Fruit fly (Drosophila melanogaster) whole organism, embryonic: Measurements from ENCODE around the gene Bcat.

Experiments used
- B-H2 ChIP-seq: fragments of 200-800 bp; sonication (Bioruptor generic); optimal IDR thresholded peaks from 2 replicates; lab custom pipeline; 2018; ENCODE audit warnings: missing biosample characterization, mild to moderate bottlenecking, missing genetic modification characterization
- CG11696 ChIP-seq: fragments of 200-800 bp; sonication (Bioruptor generic); IDR thresholded peaks from 2 replicates; pipeline ENCODE4 v1.3.6; 2022; ENCODE audit warnings: missing biosample characterization, missing genetic modification characterization
- CG12219 ChIP-seq: fragments of 200-800 bp; sonication (Bioruptor generic); optimal IDR thresholded peaks from 3 replicates; lab custom pipeline; 2018; ENCODE audit warnings: missing biosample characterization, mild to moderate bottlenecking, missing genetic modification characterization
- CG13123 ChIP-seq: fragments of 200-800 bp; sonication (Bioruptor generic); optimal IDR thresholded peaks from 2 replicates; lab custom pipeline; 2016; ENCODE audit warnings: missing biosample characterization, missing genetic modification characterization
- CG13894 ChIP-seq: fragments of 200-800 bp; sonication (Bioruptor generic); optimal IDR thresholded peaks from 3 replicates; lab custom pipeline; 2018; ENCODE audit warnings: missing biosample characterization, mild to moderate bottlenecking, missing genetic modification characterization, moderate library complexity
- CG1602 ChIP-seq: fragments of 200-800 bp; sonication (Bioruptor generic); optimal IDR thresholded peaks from 3 replicates; lab custom pipeline; 2016; ENCODE audit warnings: missing biosample characterization, missing genetic modification characterization
- CG1603 ChIP-seq: fragments of 200-800 bp; sonication (Bioruptor generic); optimal IDR thresholded peaks from 2 replicates; lab custom pipeline; 2019; ENCODE audit warnings: missing biosample characterization, mild to moderate bottlenecking, missing genetic modification characterization, moderate library complexity
- CG17359 ChIP-seq: fragments of 200-800 bp; sonication (Bioruptor generic); optimal IDR thresholded peaks from 3 replicates; lab custom pipeline; 2018; ENCODE audit warnings: missing biosample characterization, mild to moderate bottlenecking, missing genetic modification characterization, moderate library complexity
- CG17361 ChIP-seq: fragments of 200-800 bp; sonication (Bioruptor generic); IDR thresholded peaks from 3 replicates; pipeline ENCODE4 v1.3.6; 2022; ENCODE audit warnings: missing biosample characterization, missing genetic modification characterization
- CG18011 ChIP-seq: fragments of 200-800 bp; sonication (Bioruptor generic); optimal IDR thresholded peaks from 2 replicates; lab custom pipeline; 2017; ENCODE audit warnings: missing biosample characterization, missing genetic modification characterization, mild to moderate bottlenecking, moderate library complexity, missing genotype
- CG1832 ChIP-seq: fragments of 200-800 bp; sonication (Bioruptor generic); optimal IDR thresholded peaks from 2 replicates; lab custom pipeline; 2017; ENCODE audit warnings: missing biosample characterization, mild to moderate bottlenecking, missing genetic modification characterization, inconsistent platforms
- CG4360 ChIP-seq: fragments of 200-800 bp; sonication (Bioruptor generic); IDR thresholded peaks from 2 replicates; pipeline ENCODE4 v1.3.6; 2022; ENCODE audit warnings: missing biosample characterization, missing genetic modification characterization
- CG4707 ChIP-seq: fragments of 200-800 bp; sonication (Bioruptor generic); optimal IDR thresholded peaks from 2 replicates; lab custom pipeline; 2018; ENCODE audit warnings: missing biosample characterization, mild to moderate bottlenecking, missing genetic modification characterization, moderate library complexity
- CG6175 ChIP-seq: fragments of 200-800 bp; sonication (Bioruptor generic); IDR thresholded peaks from 3 replicates; pipeline ENCODE4 v1.3.6; 2022; ENCODE audit warnings: missing biosample characterization, missing genetic modification characterization
- CG7745 ChIP-seq: fragments of 200-800 bp; sonication (Bioruptor generic); optimal IDR thresholded peaks from 2 replicates; lab custom pipeline; 2018; ENCODE audit warnings: missing biosample characterization, mild to moderate bottlenecking, missing genetic modification characterization, moderate library complexity
- CG8478 ChIP-seq: fragments of >200 bp; optimal IDR thresholded peaks from 2 replicates; lab custom pipeline; 2018
- CG8924 ChIP-seq: fragments of 200-800 bp; optimal IDR thresholded peaks from 3 replicates; lab custom pipeline; 2019; ENCODE audit warnings: missing biosample characterization, mild to moderate bottlenecking, missing genetic modification characterization, moderate library complexity
- CG9932 ChIP-seq: fragments of 200-800 bp; sonication (Bioruptor generic); IDR thresholded peaks from 2 replicates; pipeline ENCODE4 v1.3.6; 2022; ENCODE audit warnings: missing biosample characterization, missing genetic modification characterization
- CoRest ChIP-seq: fragments of 200-800 bp; sonication (Bioruptor generic); optimal IDR thresholded peaks from 3 replicates; lab custom pipeline; 2018; ENCODE audit warnings: missing biosample characterization, mild to moderate bottlenecking, missing genetic modification characterization, moderate library complexity
- ERR ChIP-seq: fragments of 200-800 bp; sonication (Bioruptor generic); optimal IDR thresholded peaks from 2 replicates; lab custom pipeline; 2016; ENCODE audit warnings: missing biosample characterization, missing genetic modification characterization
- Fer1 ChIP-seq: fragments of 200-800 bp; sonication (Bioruptor generic); optimal IDR thresholded peaks from 2 replicates; lab custom pipeline; 2017; ENCODE audit warnings: missing biosample characterization, mild to moderate bottlenecking, missing genetic modification characterization
- GATAe ChIP-seq: fragments of 200-800 bp; sonication (Bioruptor generic); conservative IDR thresholded peaks from 2 replicates; pipeline ENCODE4 v1.3.6; 2022; ENCODE audit warnings: missing biosample characterization, missing genetic modification characterization
- HLH3B ChIP-seq: fragments of 200-800 bp; sonication (Bioruptor generic); IDR thresholded peaks from 2 replicates; pipeline ENCODE4 v1.3.6; 2022; ENCODE audit warnings: missing biosample characterization, missing genetic modification characterization
- Hr3 ChIP-seq: fragments of 200-800 bp; sonication (Bioruptor generic); optimal IDR thresholded peaks from 3 replicates; lab custom pipeline; 2016; ENCODE audit warnings: missing biosample characterization, missing genetic modification characterization
- MESR4 ChIP-seq: fragments of 200-800 bp; sonication (Bioruptor generic); optimal IDR thresholded peaks from 2 replicates; lab custom pipeline; 2018; ENCODE audit warnings: missing biosample characterization, mild to moderate bottlenecking, missing genetic modification characterization, moderate library complexity
- MTF-1 ChIP-seq: fragments of 200-800 bp; sonication (Bioruptor generic); optimal IDR thresholded peaks from 2 replicates; lab custom pipeline; 2018; ENCODE audit warnings: missing biosample characterization, mild to moderate bottlenecking, missing genetic modification characterization, borderline replicate concordance
- Max ChIP-seq: fragments of 200-800 bp; sonication (Bioruptor generic); optimal IDR thresholded peaks from 2 replicates; lab custom pipeline; 2016; ENCODE audit warnings: missing biosample characterization, mild to moderate bottlenecking, missing genetic modification characterization
- Med ChIP-seq: fragments of 200-800 bp; sonication (Bioruptor generic); peaks from one replicate; lab custom pipeline; 2016; ENCODE audit warnings: missing biosample characterization, missing genetic modification characterization, mild to moderate bottlenecking, inconsistent platforms, moderate library complexity
- Pdp1 ChIP-seq, 2 experiments: fragments of 200-800 bp; sonication (Bioruptor generic); optimal IDR thresholded peaks; 3 replicates each; lab custom pipeline; 2016; ENCODE audit warnings: missing biosample characterization in 2 of 2, missing genetic modification characterization in 2 of 2, mild to moderate bottlenecking in 1 of 2, moderate library complexity in 1 of 2
- Side ChIP-seq: fragments of 200-800 bp; sonication (Bioruptor generic); optimal IDR thresholded peaks from 2 replicates; lab custom pipeline; 2016; ENCODE audit warnings: missing biosample characterization, missing genetic modification characterization
- amos ChIP-seq: fragments of 200-800 bp; sonication (Bioruptor generic); IDR thresholded peaks from 2 replicates; pipeline ENCODE4 v1.3.6; 2022; ENCODE audit warnings: missing biosample characterization, missing genetic modification characterization; ENCODE audit not compliant: partially characterized antibody
- bowl ChIP-seq: fragments of 200-800 bp; sonication (Bioruptor generic); IDR thresholded peaks from 2 replicates; pipeline ENCODE4 v1.3.6; 2022; ENCODE audit warnings: missing biosample characterization, missing genetic modification characterization
- cg ChIP-seq: fragments of 200-800 bp; sonication (Bioruptor generic); optimal IDR thresholded peaks from 3 replicates; lab custom pipeline; 2019; ENCODE audit warnings: missing biosample characterization, mild to moderate bottlenecking, missing genetic modification characterization, moderate library complexity
- crp ChIP-seq, 2 experiments: fragments of 200-800 bp; sonication (Bioruptor generic); optimal IDR thresholded peaks; 2 replicates in 1 of 2; 3 replicates in 1 of 2; lab custom pipeline; 2017; ENCODE audit warnings: missing biosample characterization in 2 of 2, missing genetic modification characterization in 2 of 2, mild to moderate bottlenecking in 1 of 2, moderate library complexity in 1 of 2
- dm ChIP-seq: fragments of 200-800 bp; sonication (Bioruptor generic); optimal IDR thresholded peaks from 3 replicates; lab custom pipeline; 2016; ENCODE audit warnings: missing biosample characterization, missing genetic modification characterization
- dmrt11E ChIP-seq: fragments of 200-800 bp; sonication (Bioruptor generic); optimal IDR thresholded peaks from 3 replicates; lab custom pipeline; 2018; ENCODE audit warnings: missing biosample characterization, mild to moderate bottlenecking, missing genetic modification characterization, moderate library complexity
- gem ChIP-seq: fragments of 200-800 bp; sonication (Bioruptor generic); optimal IDR thresholded peaks from 2 replicates; lab custom pipeline; 2019; ENCODE audit warnings: missing biosample characterization, mild to moderate bottlenecking, missing genetic modification characterization, moderate library complexity
- psq ChIP-seq: fragments of 200-800 bp; sonication (Bioruptor generic); optimal IDR thresholded peaks from 2 replicates; lab custom pipeline; 2017; ENCODE audit warnings: missing biosample characterization, missing genetic modification characterization
- repo ChIP-seq: fragments of 200-800 bp; sonication (Bioruptor generic); optimal IDR thresholded peaks from 2 replicates; lab custom pipeline; 2016; ENCODE audit warnings: missing biosample characterization, missing genetic modification characterization
- sd ChIP-seq: fragments of 200-800 bp; sonication (Bioruptor generic); optimal IDR thresholded peaks from 3 replicates; lab custom pipeline; 2018; ENCODE audit warnings: missing biosample characterization, mild to moderate bottlenecking, missing genetic modification characterization, moderate library complexity
- slp2 ChIP-seq: fragments of 200-800 bp; sonication (Bioruptor generic); optimal IDR thresholded peaks from 2 replicates; lab custom pipeline; 2016; ENCODE audit warnings: missing biosample characterization, missing genetic modification characterization
- sob ChIP-seq: fragments of 200-800 bp; sonication (Bioruptor generic); IDR thresholded peaks from 2 replicates; pipeline ENCODE4 v1.3.6; 2022; ENCODE audit warnings: missing biosample characterization, missing genetic modification characterization
- sr ChIP-seq: fragments of 200-800 bp; sonication (Bioruptor generic); IDR thresholded peaks from 3 replicates; pipeline ENCODE4 v1.3.6; 2022; ENCODE audit warnings: missing biosample characterization, missing genetic modification characterization
- tin ChIP-seq: fragments of 200-800 bp; sonication (Bioruptor generic); optimal IDR thresholded peaks from 3 replicates; lab custom pipeline; 2016; ENCODE audit warnings: missing biosample characterization, missing genetic modification characterization
- tna ChIP-seq: fragments of 200-800 bp; sonication (Bioruptor generic); IDR thresholded peaks from 2 replicates; pipeline ENCODE4 v1.3.6; 2022; ENCODE audit warnings: missing biosample characterization, missing genetic modification characterization; ENCODE audit not compliant: partially characterized antibody
- ttk ChIP-seq: fragments of 200-800 bp; sonication (Bioruptor generic); IDR thresholded peaks from 2 replicates; pipeline ENCODE4 v2.1.2; 2022; ENCODE audit warnings: missing biosample characterization, missing genetic modification characterization

Gene Bcat

dm6 chrX:13384583-13385342 is 11.9 kb upstream of the Bcat start, which contains the start of the genes Rbp1-like and Tim9a (continued):
- peak; percentile 13 for TF ChIP-seq tin (GFP tag; lab: Kevin White, UChicago)
- TF ChIP-seq CoRest (tag; lab: Kevin White, UChicago) = peak; percentile 56
- peak; percentile 53 for TF ChIP-seq gem (tag; lab: Kevin White, UChicago)
- no peak for TF ChIP-seq ttk (GFP tag; lab: Robert Waterston, UW)
- TF ChIP-seq Max = peak; percentile 39
- TF ChIP-seq CG18011 (GFP tag; lab: Kevin White, UChicago) = peak; percentile 2
- TF ChIP-seq Fer1 (GFP tag; lab: Kevin White, UChicago) = peak; percentile 43
- TF ChIP-seq crp (GFP tag; optimal IDR thresholded peaks at IDR 0.05; lab: Kevin White, UChicago) = peak in 1 of 2 experiments; percentile 81
- peak; percentile 46 for TF ChIP-seq CG8924 (tag; lab: Kevin White, UChicago)
- peak; percentile 68 for TF ChIP-seq sd
- peak; percentile 61 for TF ChIP-seq amos (GFP tag; lab: Robert Waterston, UW)
- peak; percentile 62 for TF ChIP-seq CG13894
- peak; percentile 65 for TF ChIP-seq CG9932 (GFP tag; lab: Robert Waterston, UW)
- peak; percentile 41 for TF ChIP-seq Hr3 (GFP tag; lab: Kevin White, UChicago)

dm6 chrX:13386776-13387175 is 9.9 kb upstream of the Bcat start:
- no peak for TF ChIP-seq CG6175 (GFP tag; lab: Robert Waterston, UW)
- TF ChIP-seq CG12219 (GFP tag; lab: Kevin White, UChicago) = no peak
- TF ChIP-seq Pdp1 (GFP tag; optimal IDR thresholded peaks at IDR 0.05; lab: Kevin White, UChicago) = peak in 1 of 2 experiments; percentile 79
- peak; percentile 16 for TF ChIP-seq CG4360
- no peak for TF ChIP-seq psq (GFP tag; lab: Kevin White, UChicago)
- TF ChIP-seq sr (GFP tag; lab: Robert Waterston, UW) = no peak
- TF ChIP-seq CG8478 = peak; percentile 49
- TF ChIP-seq CG1832 (GFP tag; lab: Kevin White, UChicago) = peak; percentile 75
- peak; percentile 45 for TF ChIP-seq MESR4 (GFP tag; lab: Kevin White, UChicago)
- TF ChIP-seq Med = peak; percentile 51
- TF ChIP-seq slp2 (GFP tag; lab: Kevin White, UChicago) = no peak
- peak; percentile 58 for TF ChIP-seq cg

- TF ChIP-seq HLH3B (GFP tag; lab: Robert Waterston, UW) = peak; percentile 45; the same call in 1 of the 2 replicates
- peak; percentile 76 for TF ChIP-seq sob (GFP tag; lab: Robert Waterston, UW)
- peak; percentile 49 for TF ChIP-seq dm (GFP tag; lab: Kevin White, UChicago)
- peak; percentile 71 for TF ChIP-seq dmrt11E
- no peak for TF ChIP-seq CG8478
- TF ChIP-seq MESR4 (GFP tag; lab: Kevin White, UChicago) = no peak
- TF ChIP-seq CG1602 (GFP tag; lab: Kevin White, UChicago) = peak; percentile 77
- TF ChIP-seq CG4707 (GFP tag; lab: Kevin White, UChicago) = no peak
- peak; percentile 3 for TF ChIP-seq repo (GFP tag; lab: Kevin White, UChicago)
- no peak for TF ChIP-seq bowl (GFP tag; lab: Robert Waterston, UW)
- TF ChIP-seq tna (GFP tag; lab: Robert Waterston, UW) = no peak; the same call in 1 of the 2 replicates
- no peak for TF ChIP-seq ERR (GFP tag; lab: Kevin White, UChicago)
- peak; percentile 88 for TF ChIP-seq CG17361 (GFP tag; lab: Robert Waterston, UW)
- TF ChIP-seq CG1603 = peak; percentile 47
- TF ChIP-seq CG7745 (tag; lab: Kevin White, UChicago) = no peak
- no peak for TF ChIP-seq MTF-1 (GFP tag; lab: Kevin White, UChicago)
- TF ChIP-seq B-H2 (GFP tag; lab: Kevin White, UChicago) = peak; percentile 81
- peak; percentile 27 for TF ChIP-seq Side (GFP tag; lab: Kevin White, UChicago)
- no peak; the same call in 1 of the 2 replicates for TF ChIP-seq CG11696 (GFP tag; lab: Robert Waterston, UW)
- TF ChIP-seq CG17359 = peak; percentile 64
- TF ChIP-seq GATAe = no peak
- TF ChIP-seq CG13123 (GFP tag; lab: Kevin White, UChicago) = peak; percentile 50
Measured at dm6 chrX:13387373-13387850, 9.3 kb upstream of the Bcat start, which contains the start of the genes Ype and CG1662. Gene Ype, minus strand, starts transcription at chrX:13387417. Gene CG1662, plus strand, starts transcription at chrX:13387563.
